Fruit fly (Drosophila melanogaster): ENCODE measurements around the gene CG2246.

Gene CG2246

DNA sequence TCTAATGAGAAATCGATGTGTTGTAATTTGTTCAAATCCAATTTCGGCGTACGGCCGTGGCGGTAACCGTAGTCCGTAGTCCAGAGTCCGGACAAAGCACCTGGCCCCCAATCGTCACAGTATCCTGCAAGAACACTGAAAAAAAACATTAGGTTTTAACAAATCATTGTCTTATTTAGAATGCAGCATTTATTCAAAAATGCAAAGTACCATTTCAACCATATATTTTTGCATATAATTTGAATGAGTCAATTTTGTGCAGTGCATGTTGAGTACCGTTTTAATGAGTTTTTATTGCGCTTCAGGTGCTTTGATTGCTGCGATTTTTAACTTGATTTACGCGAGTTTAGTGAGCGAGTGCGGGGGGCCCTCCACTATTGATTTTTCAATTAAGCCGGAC lies 40.1 kb downstream of the CG2246 start:
- peak; percentile 34; the same call in 1 of the 2 replicates for TF ChIP-seq CG14014 (GFP tag; IDR thresholded peaks at IDR 0.05)
- TF ChIP-seq CG6654 (GFP tag; optimal IDR thresholded peaks at IDR 0.05), result no peak
- TF ChIP-seq CG17912 (GFP tag; optimal IDR thresholded peaks at IDR 0.05), result no peak
- TF ChIP-seq unpg (GFP tag; optimal IDR thresholded peaks at IDR 0.05), result peak; percentile 4
- no peak for TF ChIP-seq CG5953 (GFP tag; IDR thresholded peaks at IDR 0.05)
- no peak for TF ChIP-seq z (GFP tag; IDR thresholded peaks at IDR 0.05)
- TF ChIP-seq NC2α (GFP tag; optimal IDR thresholded peaks at IDR 0.05), result no peak
- TF ChIP-seq CTCF (GFP tag; optimal IDR thresholded peaks at IDR 0.05), result no peak
- TF ChIP-seq pita (GFP tag; optimal IDR thresholded peaks at IDR 0.05), result no peak
- TF ChIP-seq phol (tag; optimal IDR thresholded peaks at IDR 0.05), result no peak
- peak; percentile 40; the same call in 1 of the 2 replicates for TF ChIP-seq onecut (GFP tag; IDR thresholded peaks at IDR 0.05)
- no peak for TF ChIP-seq zen2 (GFP tag; IDR thresholded peaks at IDR 0.05; ENCODE audit: partially characterized antibody)
- TF ChIP-seq Deaf1 (tag; optimal IDR thresholded peaks at IDR 0.05), result no peak
- TF ChIP-seq CG1603 (tag; optimal IDR thresholded peaks at IDR 0.05), result peak; percentile 10
- no peak for TF ChIP-seq Fer2 (tag; optimal IDR thresholded peaks at IDR 0.05)
- TF ChIP-seq CG17829 (tag; optimal IDR thresholded peaks at IDR 0.05), result no peak
- TF ChIP-seq CG32532 (GFP tag; IDR thresholded peaks at IDR 0.05), result peak; percentile 21; the same call in 1 of the 2 replicates
- TF ChIP-seq wek (GFP tag; optimal IDR thresholded peaks at IDR 0.05), result no peak
- TF ChIP-seq CG12659 (GFP tag; optimal IDR thresholded peaks at IDR 0.05), result no peak
- no peak for TF ChIP-seq nau (GFP tag; optimal IDR thresholded peaks at IDR 0.05)
- TF ChIP-seq Doc2 (GFP tag; IDR thresholded peaks at IDR 0.05), result no peak
- no peak for TF ChIP-seq HLH54F (GFP tag; optimal IDR thresholded peaks at IDR 0.05)
- TF ChIP-seq sima (GFP tag; optimal IDR thresholded peaks at IDR 0.05), result no peak
- TF ChIP-seq Med (GFP tag), result peak; percentile 56
- TF ChIP-seq CG11504 (tag; optimal IDR thresholded peaks at IDR 0.05), result peak; percentile 18
- peak; percentile 11; the same call in 1 of the 2 replicates for TF ChIP-seq sisA (GFP tag; IDR thresholded peaks at IDR 0.05)
- no peak for TF ChIP-seq tup (GFP tag; optimal IDR thresholded peaks at IDR 0.05)
- no peak for TF ChIP-seq CG18262 (tag; optimal IDR thresholded peaks at IDR 0.05)
- TF ChIP-seq CG6254 (GFP tag; optimal IDR thresholded peaks at IDR 0.05), result no peak
- TF ChIP-seq org-1 (GFP tag; optimal IDR thresholded peaks at IDR 0.05), result no peak
- no peak for TF ChIP-seq her (GFP tag; optimal IDR thresholded peaks at IDR 0.05)
- TF ChIP-seq Ravus (GFP tag; IDR thresholded peaks at IDR 0.05), result no peak
- TF ChIP-seq CG34376 (GFP tag; optimal IDR thresholded peaks at IDR 0.05), result no peak
- TF ChIP-seq gsb (GFP tag; IDR thresholded peaks at IDR 0.05), result no peak
- TF ChIP-seq BtbVII (GFP tag; optimal IDR thresholded peaks at IDR 0.05), result no peak
- TF ChIP-seq Dip3 (GFP tag; optimal IDR thresholded peaks at IDR 0.05), result no peak
- TF ChIP-seq jigr1 (GFP tag; IDR thresholded peaks at IDR 0.05), result no peak
- no peak for TF ChIP-seq CG4854 (GFP tag; optimal IDR thresholded peaks at IDR 0.05)
- peak; percentile 13 for TF ChIP-seq CG12769 (tag; optimal IDR thresholded peaks at IDR 0.05)
- TF ChIP-seq gem (tag; optimal IDR thresholded peaks at IDR 0.05), result peak; percentile 8
- TF ChIP-seq CG2678 (tag; optimal IDR thresholded peaks at IDR 0.05), result peak; percentile 17
- peak; percentile 36; the same call in 2 of the 3 replicates for TF ChIP-seq row (GFP tag; IDR thresholded peaks at IDR 0.05)
- 0 out of 2 replicates have a peak, but pooled peaks have one; percentile 19 for TF ChIP-seq CG14441 (GFP tag; IDR thresholded peaks at IDR 0.05)
- TF ChIP-seq trh (GFP tag; optimal IDR thresholded peaks at IDR 0.05), result no peak
- TF ChIP-seq pum (GFP tag; optimal IDR thresholded peaks at IDR 0.05), result no peak
- TF ChIP-seq CG9609 (GFP tag; optimal IDR thresholded peaks at IDR 0.05), result no peak
- TF ChIP-seq ems (GFP tag; optimal IDR thresholded peaks at IDR 0.05), result no peak
- no peak for TF ChIP-seq Dad (GFP tag; optimal IDR thresholded peaks at IDR 0.05)
- no peak for TF ChIP-seq prd (optimal IDR thresholded peaks at IDR 0.05)
- TF ChIP-seq prd (GFP tag; IDR thresholded peaks at IDR 0.05), result 0 out of 3 replicates have a peak, but pooled peaks have one; percentile 5
- TF ChIP-seq CG8290 (GFP tag; optimal IDR thresholded peaks at IDR 0.05), result no peak
- TF ChIP-seq CG8290 (tag; optimal IDR thresholded peaks at IDR 0.05), result no peak
- TF ChIP-seq HLH3B (GFP tag; IDR thresholded peaks at IDR 0.05), result no peak

Measured in whole organism, embryonic.